Worm (Caenorhabditis elegans) whole organism, L1 larva: ENCODE data around the gene T05C12.15.

Experiments
- dpl-1 ChIP-seq, 3 experiments: fragments of 150-350 bp in 2 of 3; sonication (generic microtip) in 1 of 3; optimal IDR thresholded peaks; 2 replicates each; lab custom pipeline; 2014 to 2017; ENCODE audit warnings: missing biosample characterization in 3 of 3, missing genetic modification characterization in 3 of 3, missing genetic modification reagents in 3 of 3
- efl-3 ChIP-seq: fragments of 200-800 bp; sonication (Bioruptor generic); optimal IDR thresholded peaks from 2 replicates; lab custom pipeline; 2018; ENCODE audit warnings: mild to moderate bottlenecking, missing genetic modification characterization, missing compliant biosample characterization
- egl-13 ChIP-seq: sonication (generic microtip); optimal IDR thresholded peaks from 2 replicates; lab custom pipeline; 2016; ENCODE audit warnings: missing genotype, missing genetic modification reagents, missing genetic modification characterization, missing compliant biosample characterization
- elt-3 ChIP-seq, 6 experiments: fragments of 150-350 bp in 1 of 6; sonication (generic microtip); optimal IDR thresholded peaks; 2 replicates each; lab custom pipeline; 2017 to 2018; ENCODE audit warnings: missing biosample characterization in 6 of 6, missing genetic modification characterization in 6 of 6, inconsistent platforms in 1 of 6
- fkh-10 ChIP-seq: sonication (generic microtip); optimal IDR thresholded peaks from 2 replicates; lab custom pipeline; 2017; ENCODE audit warnings: missing biosample characterization, missing genetic modification reagents, missing genetic modification characterization
- lin-13 ChIP-seq: fragments of 150-350 bp; optimal IDR thresholded peaks from 2 replicates; lab custom pipeline; 2014; ENCODE audit warnings: missing biosample characterization, missing genetic modification reagents, missing genetic modification characterization
- nhr-77 ChIP-seq: fragments of 150-350 bp; optimal IDR thresholded peaks from 2 replicates; lab custom pipeline; 2014; ENCODE audit warnings: missing biosample characterization, missing genetic modification characterization
- nhr-85 ChIP-seq: sonication (generic microtip); peaks from one replicate; lab custom pipeline; 2016; ENCODE audit warnings: missing genetic modification characterization, inconsistent platforms, missing compliant biosample characterization
- sox-4 ChIP-seq: sonication (generic microtip); optimal IDR thresholded peaks from 2 replicates; lab custom pipeline; 2016; ENCODE audit warnings: missing genetic modification characterization, missing compliant biosample characterization
- sptf-1 ChIP-seq: fragments of 150-350 bp; optimal IDR thresholded peaks from 2 replicates; lab custom pipeline; 2014; ENCODE audit warnings: missing biosample characterization, missing genetic modification characterization

DNA sequence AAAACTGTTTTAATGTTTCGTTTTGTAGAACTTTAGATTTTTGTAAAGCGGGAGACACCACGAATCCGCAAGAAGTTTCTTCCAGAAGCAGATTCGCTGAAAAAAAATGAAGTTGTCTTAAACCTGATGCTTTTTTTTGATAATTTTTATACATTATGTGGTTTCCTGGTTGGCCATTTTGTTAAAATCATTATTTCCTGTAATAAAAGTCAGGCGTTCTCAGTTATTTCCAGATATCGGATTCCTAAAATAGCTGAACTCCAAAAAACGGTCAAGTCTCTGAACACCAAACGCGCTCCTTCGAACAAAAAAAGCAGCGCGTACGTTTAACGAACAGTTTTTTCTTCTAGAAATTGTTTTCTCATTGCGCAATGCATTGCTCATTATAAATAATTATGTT, 32.0 kb upstream of the T05C12.15 start:
- TF ChIP-seq elt-3 (tag; optimal IDR thresholded peaks at IDR 0.05; lab: Kevin White, UChicago) (no peak), fkh-10 (GFP tag; lab: Kevin White, UChicago) (no peak), nhr-85 (tag; lab: Kevin White, UChicago) (peak; percentile 68), egl-13 (no peak), efl-3 (GFP tag; lab: Kevin White, UChicago) (no peak), nhr-77 (tag; lab: Kevin White, UChicago) (peak; percentile 37), sptf-1 (tag; lab: Kevin White, UChicago) (no peak), dpl-1 (GFP tag; optimal IDR thresholded peaks at IDR 0.05; lab: Kevin White, UChicago) (peak; percentile 47 to 70 (median 65)), sox-4 (tag; lab: Kevin White, UChicago) (no peak), lin-13 (GFP tag; lab: Kevin White, UChicago) (peak; percentile 34)
